Fruit fly (Drosophila melanogaster) whole organism, adult: Measurements from ENCODE around the gene CG32816.

Source experiments
- CG11617 ChIP-seq: fragments of 200-800 bp; sonication (Bioruptor generic); optimal IDR thresholded peaks from 2 replicates; lab custom pipeline; 2017; ENCODE audit warnings: mild to moderate bottlenecking, missing biosample characterization, missing genetic modification reagents, missing genetic modification characterization
- CG12768 ChIP-seq: fragments of 200-800 bp; sonication (Bioruptor generic); optimal IDR thresholded peaks from 2 replicates; lab custom pipeline; 2017; ENCODE audit warnings: missing biosample characterization, missing genetic modification characterization, mild to moderate bottlenecking, moderate library complexity, missing genetic modification reagents
- CG1620 ChIP-seq: fragments of 200-800 bp; sonication (Bioruptor generic); optimal IDR thresholded peaks from 2 replicates; lab custom pipeline; 2016; ENCODE audit warnings: missing biosample characterization, missing genetic modification characterization
- CG33017 ChIP-seq: fragments of 200-800 bp; sonication (Bioruptor generic); optimal IDR thresholded peaks from 2 replicates; lab custom pipeline; 2018; ENCODE audit warnings: missing biosample characterization, mild to moderate bottlenecking, missing genetic modification characterization, moderate library complexity
- Clk ChIP-seq: fragments of 200-800 bp; sonication (Bioruptor generic); optimal IDR thresholded peaks from 2 replicates; lab custom pipeline; 2017; ENCODE audit warnings: missing biosample characterization, missing genetic modification characterization
- Crg-1 ChIP-seq: fragments of 200-800 bp; sonication (Bioruptor generic); optimal IDR thresholded peaks from 2 replicates; lab custom pipeline; 2016; ENCODE audit warnings: missing biosample characterization, missing genetic modification characterization
- Mnt ChIP-seq: fragments of 200-800 bp; sonication (Bioruptor generic); optimal IDR thresholded peaks from 2 replicates; lab custom pipeline; 2016; ENCODE audit warnings: missing biosample characterization, mild to moderate bottlenecking, missing genetic modification characterization
- cic ChIP-seq: fragments of 200-800 bp; sonication (Bioruptor generic); optimal IDR thresholded peaks from 2 replicates; lab custom pipeline; 2017; ENCODE audit warnings: missing biosample characterization, mild to moderate bottlenecking, missing genetic modification characterization, moderate library complexity
- tj ChIP-seq: fragments of 200-800 bp; sonication (Bioruptor generic); optimal IDR thresholded peaks from 3 replicates; lab custom pipeline; 2017; ENCODE audit warnings: missing biosample characterization, mild to moderate bottlenecking, missing genetic modification characterization, moderate library complexity

DNA sequence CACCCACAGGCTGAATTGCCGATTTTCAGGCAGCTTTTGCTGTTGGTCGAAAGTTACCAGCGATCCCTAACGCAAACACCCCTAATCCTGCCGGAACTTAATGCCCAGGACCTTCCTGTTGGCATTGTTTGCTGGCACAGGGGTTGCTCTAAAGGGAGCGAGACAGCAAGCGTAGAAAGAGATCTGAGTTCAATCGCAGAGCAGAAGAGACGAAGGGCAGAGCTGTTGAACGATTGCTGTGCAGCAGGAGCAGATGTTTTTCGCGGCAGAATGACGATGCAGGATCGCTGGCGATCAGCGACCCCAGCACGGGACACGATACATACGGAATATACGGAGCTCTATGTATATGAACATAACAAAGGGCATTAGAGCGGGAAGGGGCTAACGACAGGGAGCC, 13.6 kb downstream of the CG32816 start:
- no peak for TF ChIP-seq tj (GFP tag; lab: Kevin White, UChicago)
- TF ChIP-seq CG1620, result no peak
- no peak for TF ChIP-seq Mnt (GFP tag; lab: Kevin White, UChicago)
- TF ChIP-seq cic (GFP tag; lab: Kevin White, UChicago), result no peak
- no peak for TF ChIP-seq Crg-1
- no peak for TF ChIP-seq CG11617 (GFP tag; lab: Kevin White, UChicago)
- TF ChIP-seq CG12768, result no peak
- no peak for TF ChIP-seq Clk (GFP tag; lab: Kevin White, UChicago)
- no peak for TF ChIP-seq CG33017
